Fruit fly (Drosophila melanogaster) whole organism, larva: ENCODE measurements around the gene Lrch.

Experiments used
- noc ChIP-seq: fragments of 200-800 bp; sonication (Bioruptor generic); optimal IDR thresholded peaks from 3 replicates; lab custom pipeline; 2019; ENCODE audit warnings: missing biosample characterization, mild to moderate bottlenecking, missing genetic modification characterization, moderate library complexity

Lrch gene

dm6 chr2L:17374832-17375231, 9.1 kb downstream of the Lrch start:
- TF ChIP-seq noc (tag; lab: Kevin White, UChicago) = no peak

- no peak for TF ChIP-seq noc (tag; lab: Kevin White, UChicago)
Observed at dm6 chr2L:17368503-17368902, 15.4 kb downstream of the Lrch start.

- TF ChIP-seq noc (tag; lab: Kevin White, UChicago) = no peak
Observed at dm6 chr2L:17363196-17363595, 20.7 kb downstream of the Lrch start, which contains the start of gene CG31804. Gene CG31804 (plus strand): TSS chr2L:17363496.

dm6 chr2L:17320612-17321011, 63.3 kb downstream of the Lrch start, which contains the start of gene CG45691:
Gene CG45691 (minus strand): TSS chr2L:17320712.
- TF ChIP-seq noc (tag; lab: Kevin White, UChicago) = no peak
